Worm (Caenorhabditis elegans) whole organism, L1 larva: ENCODE measurements around the gene ucr-2.1.

Experiments
- C04F5.9 ChIP-seq: sonication (generic microtip); optimal IDR thresholded peaks from 2 replicates; lab custom pipeline; 2016; ENCODE audit warnings: missing genetic modification characterization, missing compliant biosample characterization
- C16A3.4 ChIP-seq: fragments of 150-350 bp; optimal IDR thresholded peaks from 2 replicates; lab custom pipeline; 2014; ENCODE audit warnings: missing biosample characterization, missing genetic modification characterization
- C34B4.2 ChIP-seq: sonication (generic microtip); optimal IDR thresholded peaks from 2 replicates; lab custom pipeline; 2017; ENCODE audit warnings: mild to moderate bottlenecking, missing genetic modification characterization, missing compliant biosample characterization
- Y116A8C.19 ChIP-seq: sonication (generic microtip); optimal IDR thresholded peaks from 2 replicates; lab custom pipeline; 2016; ENCODE audit warnings: missing compliant biosample characterization, missing genetic modification characterization, borderline replicate concordance
- aha-1 ChIP-seq: fragments of 150-350 bp; optimal IDR thresholded peaks from 2 replicates; lab custom pipeline; 2014; ENCODE audit warnings: missing biosample characterization, missing genetic modification characterization
- aly-2 ChIP-seq: fragments of 150-350 bp; optimal IDR thresholded peaks from 2 replicates; lab custom pipeline; 2014; ENCODE audit warnings: missing biosample characterization, missing genetic modification characterization
- dpl-1 ChIP-seq, 3 experiments: fragments of 150-350 bp in 2 of 3; sonication (generic microtip) in 1 of 3; optimal IDR thresholded peaks; 2 replicates each; lab custom pipeline; 2014 to 2017; ENCODE audit warnings: missing biosample characterization in 3 of 3, missing genetic modification characterization in 3 of 3, missing genetic modification reagents in 3 of 3
- efl-1 ChIP-seq, 4 experiments: fragments of 150-350 bp; optimal IDR thresholded peaks in 3 of 4; peaks in 1 of 4; 1 replicate in 1 of 4; 2 replicates in 3 of 4; lab custom pipeline; 2014; ENCODE audit warnings: missing biosample characterization in 2 of 4, missing genetic modification characterization in 2 of 4, missing genetic modification reagents in 2 of 4
- efl-3 ChIP-seq: fragments of 200-800 bp; sonication (Bioruptor generic); optimal IDR thresholded peaks from 2 replicates; lab custom pipeline; 2018; ENCODE audit warnings: mild to moderate bottlenecking, missing genetic modification characterization, missing compliant biosample characterization
- elt-2 ChIP-seq: sonication (generic microtip); optimal IDR thresholded peaks from 2 replicates; lab custom pipeline; 2016; ENCODE audit warnings: missing genetic modification characterization, mild to moderate bottlenecking, inconsistent platforms, missing compliant biosample characterization, missing genetic modification reagents
- elt-3 ChIP-seq, 6 experiments: fragments of 150-350 bp in 1 of 6; sonication (generic microtip); optimal IDR thresholded peaks; 2 replicates each; lab custom pipeline; 2017 to 2018; ENCODE audit warnings: missing biosample characterization in 6 of 6, missing genetic modification characterization in 6 of 6, inconsistent platforms in 1 of 6
- ets-5 ChIP-seq: fragments of 200-800 bp; sonication (Bioruptor generic); IDR thresholded peaks from 2 replicates; pipeline ENCODE4 v1.3.6; 2022; ENCODE audit warnings: missing genetic modification characterization, missing compliant biosample characterization
- fkh-10 ChIP-seq: sonication (generic microtip); optimal IDR thresholded peaks from 2 replicates; lab custom pipeline; 2017; ENCODE audit warnings: missing biosample characterization, missing genetic modification reagents, missing genetic modification characterization
- fkh-4 ChIP-seq: sonication (generic microtip); optimal IDR thresholded peaks from 2 replicates; lab custom pipeline; 2016; ENCODE audit warnings: missing compliant biosample characterization, missing genetic modification characterization, borderline replicate concordance
- fos-1 ChIP-seq: fragments of 150-350 bp; optimal IDR thresholded peaks from 2 replicates; lab custom pipeline; 2014; ENCODE audit warnings: missing biosample characterization, missing genetic modification characterization
- hlh-17 ChIP-seq: fragments of 200-800 bp; sonication (Bioruptor generic); optimal IDR thresholded peaks from 2 replicates; lab custom pipeline; 2018; ENCODE audit warnings: missing genetic modification characterization, mild to moderate bottlenecking, missing compliant biosample characterization, moderate library complexity, borderline replicate concordance
- isw-1 ChIP-seq: fragments of 200-800 bp; sonication (Bioruptor generic); IDR thresholded peaks from 2 replicates; pipeline ENCODE4 v1.3.6; 2022; ENCODE audit warnings: missing genetic modification characterization, missing compliant biosample characterization
- jun-1 ChIP-seq: fragments of 150-350 bp; optimal IDR thresholded peaks from 2 replicates; lab custom pipeline; 2014; ENCODE audit warnings: missing biosample characterization, missing genetic modification reagents, missing genetic modification characterization
- lin-35 ChIP-seq, 2 experiments: fragments of 150-350 bp; optimal IDR thresholded peaks; 2 replicates each; lab custom pipeline; 2014; ENCODE audit warnings: missing biosample characterization in 2 of 2, missing genetic modification characterization in 2 of 2, missing genetic modification reagents in 2 of 2
- lsy-2 ChIP-seq, 2 experiments: fragments of 150-350 bp; optimal IDR thresholded peaks; 2 replicates each; lab custom pipeline; 2014; ENCODE audit warnings: missing biosample characterization in 2 of 2, missing genetic modification characterization in 2 of 2
- mab-9 ChIP-seq: fragments of 200-800 bp; sonication (Bioruptor generic); IDR thresholded peaks from 2 replicates; pipeline ENCODE4 v1.3.6; 2022; ENCODE audit warnings: missing genetic modification reagents, missing genetic modification characterization, missing compliant biosample characterization
- nhr-12 ChIP-seq: sonication (generic microtip); optimal IDR thresholded peaks from 2 replicates; lab custom pipeline; 2017; ENCODE audit warnings: missing biosample characterization, missing genetic modification characterization
- nhr-19 ChIP-seq: fragments of 200-800 bp; sonication (Bioruptor generic); conservative IDR thresholded peaks from 2 replicates; pipeline ENCODE4 v1.3.6; 2022; ENCODE audit warnings: missing genetic modification characterization, missing compliant biosample characterization
- nhr-20 ChIP-seq: sonication (generic microtip); optimal IDR thresholded peaks from 2 replicates; lab custom pipeline; 2016; ENCODE audit warnings: mild to moderate bottlenecking, missing genetic modification characterization, missing compliant biosample characterization
- nhr-47 ChIP-seq: sonication (generic microtip); optimal IDR thresholded peaks from 2 replicates; lab custom pipeline; 2016; ENCODE audit warnings: mild to moderate bottlenecking, missing genetic modification characterization, moderate library complexity, missing compliant biosample characterization
- nhr-76 ChIP-seq: sonication (generic microtip); optimal IDR thresholded peaks from 2 replicates; lab custom pipeline; 2017; ENCODE audit warnings: missing biosample characterization, missing genetic modification characterization
- nhr-77 ChIP-seq: fragments of 150-350 bp; optimal IDR thresholded peaks from 2 replicates; lab custom pipeline; 2014; ENCODE audit warnings: missing biosample characterization, missing genetic modification characterization
- nhr-85 ChIP-seq: sonication (generic microtip); peaks from one replicate; lab custom pipeline; 2016; ENCODE audit warnings: missing genetic modification characterization, inconsistent platforms, missing compliant biosample characterization
- pax-3 ChIP-seq: fragments of 200-800 bp; sonication (Bioruptor generic); optimal IDR thresholded peaks from 2 replicates; lab custom pipeline; 2018; ENCODE audit warnings: mild to moderate bottlenecking, missing genetic modification characterization, moderate library complexity, missing compliant biosample characterization
- pqm-1 ChIP-seq: sonication (generic microtip); optimal IDR thresholded peaks from 3 replicates; lab custom pipeline; 2017; ENCODE audit warnings: missing biosample characterization, missing genetic modification characterization
- rnt-1 ChIP-seq: sonication (generic microtip); optimal IDR thresholded peaks from 2 replicates; lab custom pipeline; 2016; ENCODE audit warnings: mild to moderate bottlenecking, missing genetic modification characterization, moderate library complexity, missing compliant biosample characterization
- skn-1 ChIP-seq: fragments of 150-350 bp; optimal IDR thresholded peaks from 2 replicates; lab custom pipeline; 2014; ENCODE audit warnings: missing biosample characterization, missing genetic modification characterization
- snpc-4 ChIP-seq: fragments of 150-350 bp; optimal IDR thresholded peaks from 2 replicates; lab custom pipeline; 2014; ENCODE audit warnings: missing biosample characterization, missing genetic modification characterization
- snu-23 ChIP-seq: sonication (generic microtip); optimal IDR thresholded peaks from 2 replicates; lab custom pipeline; 2016; ENCODE audit warnings: missing genetic modification characterization, missing compliant biosample characterization
- sox-4 ChIP-seq: sonication (generic microtip); optimal IDR thresholded peaks from 2 replicates; lab custom pipeline; 2016; ENCODE audit warnings: missing genetic modification characterization, missing compliant biosample characterization
- sup-37 ChIP-seq: fragments of 200-800 bp; sonication (Bioruptor generic); optimal IDR thresholded peaks from 2 replicates; lab custom pipeline; 2018; ENCODE audit warnings: mild to moderate bottlenecking, missing genetic modification characterization, missing compliant biosample characterization
- tbx-2 ChIP-seq: sonication (generic microtip); optimal IDR thresholded peaks from 2 replicates; lab custom pipeline; 2016; ENCODE audit warnings: missing genetic modification characterization, missing compliant biosample characterization
- zag-1 ChIP-seq: fragments of 150-350 bp; optimal IDR thresholded peaks from 2 replicates; lab custom pipeline; 2014; ENCODE audit warnings: missing biosample characterization, missing genetic modification characterization
- zip-4 ChIP-seq: fragments of 200-800 bp; sonication (Bioruptor generic); optimal IDR thresholded peaks from 2 replicates; lab custom pipeline; 2018; ENCODE audit warnings: mild to moderate bottlenecking, missing genetic modification characterization, moderate library complexity, missing compliant biosample characterization

ucr-2.1 gene

DNA sequence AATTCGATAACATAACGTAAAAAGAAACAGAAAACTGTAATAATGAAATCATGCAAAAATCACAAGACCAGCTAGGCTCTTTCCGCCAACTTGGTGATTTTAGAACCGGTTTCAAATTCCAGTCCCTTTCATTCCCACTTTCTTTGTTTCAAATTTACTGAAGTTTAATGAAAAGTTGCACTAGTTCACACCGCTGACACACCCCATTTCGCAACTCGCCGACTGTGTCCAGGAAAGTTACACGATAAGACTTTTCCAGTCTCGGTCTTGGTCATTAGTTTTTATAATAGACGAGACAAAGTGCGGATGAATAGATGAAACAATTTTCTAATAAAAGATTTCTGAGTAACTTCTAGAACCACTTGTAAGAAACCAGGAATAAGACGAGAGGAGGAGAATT is 14.3 kb upstream of the ucr-2.1 start:
- TF ChIP-seq sox-4 (tag; lab: Kevin White, UChicago) (no peak), sup-37 (GFP tag; lab: Kevin White, UChicago) (no peak), fkh-4 (tag; lab: Kevin White, UChicago) (no peak), nhr-85 (tag; lab: Kevin White, UChicago) (no peak), snpc-4 (no peak), elt-2 (tag; lab: Kevin White, UChicago) (peak; percentile 28), C34B4.2 (tag; lab: Kevin White, UChicago) (no peak), nhr-20 (tag; lab: Kevin White, UChicago) (no peak), rnt-1 (tag; lab: Kevin White, UChicago) (no peak), hlh-17 (GFP tag; lab: Kevin White, UChicago) (no peak), fos-1 (tag; lab: Kevin White, UChicago) (no peak), pax-3 (tag; lab: Kevin White, UChicago) (no peak), isw-1 (GFP tag; lab: Robert Waterston, UW) (no peak), jun-1 (tag; lab: Kevin White, UChicago) (no peak), lin-35 (GFP tag; optimal IDR thresholded peaks at IDR 0.05; lab: Kevin White, UChicago) (peak in 1 of 2 experiments; percentile 41)

DNA sequence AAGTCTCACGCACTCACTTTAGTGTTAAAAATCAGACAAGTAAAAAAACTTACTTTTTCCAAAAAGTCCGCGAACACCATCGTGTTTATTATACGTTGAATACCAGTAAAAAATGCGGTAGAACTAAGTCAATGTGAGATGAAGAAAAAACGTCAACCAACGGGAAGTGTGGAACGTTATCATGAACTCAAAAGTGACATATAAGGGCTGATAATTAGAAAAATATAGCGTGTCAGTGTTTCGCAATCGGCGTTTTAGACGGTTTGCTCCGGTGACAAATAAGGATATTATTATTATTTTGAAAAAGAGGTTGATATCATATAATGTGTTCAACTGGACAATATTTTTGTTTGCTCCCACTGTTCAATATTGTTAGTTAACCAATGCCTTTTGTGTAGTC is 13.3 kb upstream of the ucr-2.1 start:
- no peak for TF ChIP-seq aha-1 (tag; lab: Kevin White, UChicago)
- no peak for TF ChIP-seq fkh-10 (GFP tag; lab: Kevin White, UChicago)
- TF ChIP-seq nhr-85 (tag; lab: Kevin White, UChicago) = no peak
- TF ChIP-seq snu-23 (GFP tag; lab: Kevin White, UChicago) = no peak
- no peak for TF ChIP-seq nhr-47 (tag; lab: Kevin White, UChicago)
- no peak for TF ChIP-seq lin-35 (GFP tag; optimal IDR thresholded peaks at IDR 0.05; lab: Kevin White, UChicago)
- TF ChIP-seq C04F5.9 (tag; lab: Kevin White, UChicago) = no peak
- no peak for TF ChIP-seq aly-2 (tag; lab: Kevin White, UChicago)
- no peak for TF ChIP-seq skn-1
- no peak for TF ChIP-seq Y116A8C.19 (tag; lab: Kevin White, UChicago)
- no peak for TF ChIP-seq elt-3 (tag; optimal IDR thresholded peaks at IDR 0.05; lab: Kevin White, UChicago)
- TF ChIP-seq ets-5 = no peak
- TF ChIP-seq mab-9 (GFP tag; lab: Robert Waterston, UW) = no peak
- no peak for TF ChIP-seq lsy-2 (tag; optimal IDR thresholded peaks at IDR 0.05; lab: Kevin White, UChicago)
- no peak for TF ChIP-seq snpc-4
- TF ChIP-seq nhr-76 (tag; lab: Kevin White, UChicago) = no peak
- TF ChIP-seq tbx-2 (tag; lab: Kevin White, UChicago) = no peak

DNA sequence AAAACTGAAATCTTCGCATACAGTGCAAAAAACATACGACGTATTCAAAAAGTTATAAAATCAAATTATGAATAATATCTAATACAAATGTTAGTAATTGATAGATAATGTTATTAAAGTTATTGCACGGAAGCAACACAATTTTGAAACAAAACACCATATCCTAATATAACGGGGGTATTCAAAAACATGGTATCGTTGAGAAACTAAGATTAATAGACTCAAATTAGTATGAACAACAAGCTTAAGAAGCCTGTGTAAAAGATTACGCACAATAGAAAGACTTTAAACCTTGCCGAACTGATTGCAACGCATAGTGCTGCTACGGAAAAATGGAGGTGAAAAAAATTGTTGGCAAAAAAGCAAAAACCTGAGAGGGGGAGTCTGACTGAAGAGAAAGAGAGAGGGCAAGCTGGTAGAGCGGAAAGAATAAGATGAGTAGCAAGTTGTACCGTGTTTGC is 12.7 kb upstream of the ucr-2.1 start, which contains the start of gene sma-5:
Gene sma-5, minus strand, starts transcription at position 51 of the 461 bp plus-strand sequence.
- TF ChIP-seq efl-1 (optimal IDR thresholded peaks at IDR 0.05; lab: Kevin White, UChicago) (no peak), efl-1 (GFP tag; optimal IDR thresholded peaks at IDR 0.05 in 1 of 2; lab: Kevin White, UChicago) (peak in 1 of 2 experiments; percentile 45), dpl-1 (GFP tag; optimal IDR thresholded peaks at IDR 0.05; lab: Kevin White, UChicago) (no peak)

DNA sequence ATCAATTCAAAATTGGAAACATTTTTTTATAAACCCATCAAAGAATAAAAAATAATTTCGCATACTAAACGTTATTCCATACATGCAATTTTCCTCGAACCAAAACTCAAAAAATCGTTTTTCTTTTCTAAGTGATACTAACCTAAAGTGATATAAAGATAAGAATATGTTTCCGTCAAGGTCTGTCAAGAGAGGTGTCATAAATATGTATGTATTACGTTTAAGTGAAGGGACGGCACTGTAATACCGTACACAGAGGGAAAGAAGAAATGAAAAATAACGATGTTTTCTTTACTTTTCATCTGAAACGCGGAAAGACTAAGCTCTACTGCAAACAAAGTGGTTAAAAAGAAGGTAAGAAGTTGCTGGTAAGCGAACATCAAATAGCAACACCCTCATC is 11.8 kb upstream of the ucr-2.1 start:
- no peak for TF ChIP-seq efl-3 (GFP tag; lab: Kevin White, UChicago)
- TF ChIP-seq pqm-1 = no peak
- no peak for TF ChIP-seq C16A3.4 (tag; lab: Kevin White, UChicago)
- TF ChIP-seq nhr-12 (tag; lab: Kevin White, UChicago) = no peak
- no peak for TF ChIP-seq zip-4 (GFP tag; lab: Kevin White, UChicago)
- no peak for TF ChIP-seq nhr-77
- no peak for TF ChIP-seq fkh-10 (GFP tag; lab: Kevin White, UChicago)
- no peak for TF ChIP-seq zag-1 (tag; lab: Kevin White, UChicago)
- TF ChIP-seq nhr-19 = 0 out of 2 replicates have a peak, but pooled peaks have one; percentile 4
